ENCODE assay signal across 3 worm cellular contexts in genomic region chrX:14476625-14477257, ce11.
TF ChIP-seq lines count a peak whose summit lies in the region.

No protein-coding gene starts in this region.

TF ChIP-seq in whole organism, L1 larva, 84 proteins besides CTCF, POLR2A, EP300 and RAD21 (continued from another document and continues in another):
- TF ChIP-seq efl-1 (optimal IDR thresholded peaks at IDR 0.05; lab: Kevin White, UChicago) (peak in 1 of 2 experiments; percentile 19), efl-1 (GFP tag; optimal IDR thresholded peaks at IDR 0.05 in 1 of 2; lab: Kevin White, UChicago) (peak in 1 of 2 experiments; percentile 95), fos-1 (tag; optimal IDR thresholded peaks at IDR 0.05; lab: Kevin White, UChicago) (no peak), tbx-2 (tag; optimal IDR thresholded peaks at IDR 0.05; lab: Kevin White, UChicago) (peak; percentile 46), efl-3 (GFP tag; optimal IDR thresholded peaks at IDR 0.05; lab: Kevin White, UChicago) (no peak), C34B4.2 (tag; optimal IDR thresholded peaks at IDR 0.05; lab: Kevin White, UChicago) (no peak), snu-23 (GFP tag; optimal IDR thresholded peaks at IDR 0.05; lab: Kevin White, UChicago) (peak; percentile 63), elt-2 (tag; optimal IDR thresholded peaks at IDR 0.05; lab: Kevin White, UChicago) (peak; percentile 56), rnt-1 (tag; optimal IDR thresholded peaks at IDR 0.05; lab: Kevin White, UChicago) (peak; percentile 24), ets-5 (GFP tag; IDR thresholded peaks at IDR 0.05; lab: Robert Waterston, UW) (no peak), ceh-63 (GFP tag; optimal IDR thresholded peaks at IDR 0.05; lab: Kevin White, UChicago) (no peak), F16B12.6 (tag; optimal IDR thresholded peaks at IDR 0.05; lab: Kevin White, UChicago) (no peak), ceh-88 (GFP tag; IDR thresholded peaks at IDR 0.05; lab: Robert Waterston, UW) (no peak; the same call in 1 of the 2 replicates), fkh-8 (tag; optimal IDR thresholded peaks at IDR 0.05; lab: Kevin White, UChicago) (no peak), egl-13 (tag; optimal IDR thresholded peaks at IDR 0.05; lab: Kevin White, UChicago) (no peak), mef-2 (tag; optimal IDR thresholded peaks at IDR 0.05; lab: Kevin White, UChicago) (no peak), Y116A8C.19 (tag; optimal IDR thresholded peaks at IDR 0.05; lab: Kevin White, UChicago; ENCODE audit: borderline replicate concordance) (no peak), sptf-1 (tag; optimal IDR thresholded peaks at IDR 0.05; lab: Kevin White, UChicago) (no peak), lin-13 (GFP tag; optimal IDR thresholded peaks at IDR 0.05; lab: Kevin White, UChicago) (no peak), blmp-1 (tag; optimal IDR thresholded peaks at IDR 0.05; lab: Kevin White, UChicago) (no peak), fkh-4 (tag; optimal IDR thresholded peaks at IDR 0.05; lab: Kevin White, UChicago; ENCODE audit: borderline replicate concordance) (no peak), hlh-17 (GFP tag; optimal IDR thresholded peaks at IDR 0.05; lab: Kevin White, UChicago; ENCODE audit: borderline replicate concordance) (no peak), nhr-11 (tag; optimal IDR thresholded peaks at IDR 0.05; lab: Kevin White, UChicago) (no peak), nhr-47 (tag; optimal IDR thresholded peaks at IDR 0.05; lab: Kevin White, UChicago) (peak; percentile 71), unc-30 (tag; optimal IDR thresholded peaks at IDR 0.05; lab: Kevin White, UChicago) (no peak), mab-9 (GFP tag; IDR thresholded peaks at IDR 0.05; lab: Robert Waterston, UW) (no peak), grh-1 (GFP tag; IDR thresholded peaks at IDR 0.05; lab: Robert Waterston, UW) (peak; percentile 45; the same call in 1 of the 2 replicates), ceh-82 (tag; optimal IDR thresholded peaks at IDR 0.05; lab: Kevin White, UChicago) (peak; percentile 38 to 57 (median 46)), vab-15 (tag; optimal IDR thresholded peaks at IDR 0.05; lab: Kevin White, UChicago) (no peak), sup-37 (GFP tag; optimal IDR thresholded peaks at IDR 0.05; lab: Kevin White, UChicago) (no peak), alr-1 (tag; optimal IDR thresholded peaks at IDR 0.05; lab: Kevin White, UChicago; ENCODE audit: borderline replicate concordance) (no peak), skn-1 (tag; optimal IDR thresholded peaks at IDR 0.05; lab: Kevin White, UChicago) (peak; percentile 83), pag-3 (tag; optimal IDR thresholded peaks at IDR 0.05; lab: Kevin White, UChicago; ENCODE audit: borderline replicate concordance, insufficient read depth) (no peak), hlh-4 (tag; optimal IDR thresholded peaks at IDR 0.05; lab: Kevin White, UChicago) (no peak), swsn-7 (tag; optimal IDR thresholded peaks at IDR 0.05; lab: Kevin White, UChicago) (peak; percentile 54), dpl-1 (GFP tag; optimal IDR thresholded peaks at IDR 0.05; lab: Kevin White, UChicago) (peak in 2 of 3 experiments; percentile 15 to 30), zip-4 (GFP tag; optimal IDR thresholded peaks at IDR 0.05; lab: Kevin White, UChicago) (peak; percentile 98), lin-35 (GFP tag; optimal IDR thresholded peaks at IDR 0.05; lab: Kevin White, UChicago) (peak in 1 of 2 experiments; percentile 66), lir-3 (tag; optimal IDR thresholded peaks at IDR 0.05; lab: Kevin White, UChicago; ENCODE audit: poor library complexity) (no peak), tlp-1 (tag; optimal IDR thresholded peaks at IDR 0.05; lab: Kevin White, UChicago) (no peak), sox-4 (tag; optimal IDR thresholded peaks at IDR 0.05; lab: Kevin White, UChicago) (no peak), ama-1 (optimal IDR thresholded peaks at IDR 0.05; lab: Kevin White, UChicago) (no peak), mep-1 (tag; optimal IDR thresholded peaks at IDR 0.05; lab: Kevin White, UChicago) (no peak)

TF ChIP-seq in whole organism, L4 larva, 104 proteins besides CTCF, POLR2A, EP300 and RAD21 (continued from another document and continues in another):
- no peak for TF ChIP-seq zfp-2 (tag; optimal IDR thresholded peaks at IDR 0.05; lab: Kevin White, UChicago)
- TF ChIP-seq set-16 (GFP tag; IDR thresholded peaks at IDR 0.05; lab: Robert Waterston, UW), result no peak
- TF ChIP-seq skn-1 (tag; optimal IDR thresholded peaks at IDR 0.05; lab: Kevin White, UChicago), result no peak
- TF ChIP-seq gei-8 (GFP tag; optimal IDR thresholded peaks at IDR 0.05; lab: Kevin White, UChicago), result no peak
- peak; percentile 59 for TF ChIP-seq rbr-2 (tag; optimal IDR thresholded peaks at IDR 0.05; lab: Kevin White, UChicago)
- TF ChIP-seq dve-1 (tag; optimal IDR thresholded peaks at IDR 0.05; lab: Kevin White, UChicago; ENCODE audit: insufficient read depth), result no peak
- TF ChIP-seq Y48G9A.11 (GFP tag; IDR thresholded peaks at IDR 0.05; lab: Robert Waterston, UW), result no peak
- no peak for TF ChIP-seq mes-2 (tag; optimal IDR thresholded peaks at IDR 0.05; lab: Kevin White, UChicago; ENCODE audit: poor library complexity, severe bottlenecking)
- TF ChIP-seq pqm-1 (tag; optimal IDR thresholded peaks at IDR 0.05; lab: Kevin White, UChicago), result no peak
- TF ChIP-seq hif-1 (tag; optimal IDR thresholded peaks at IDR 0.05; lab: Kevin White, UChicago), result no peak
- no peak for TF ChIP-seq lsy-2 (tag; optimal IDR thresholded peaks at IDR 0.05; lab: Kevin White, UChicago)
- no peak for TF ChIP-seq egl-27 (tag; optimal IDR thresholded peaks at IDR 0.05; lab: Kevin White, UChicago)
- TF ChIP-seq nhr-77 (tag; optimal IDR thresholded peaks at IDR 0.05; lab: Kevin White, UChicago), result no peak
- TF ChIP-seq lin-13 (GFP tag; optimal IDR thresholded peaks at IDR 0.05; lab: Kevin White, UChicago), result peak; percentile 11
- TF ChIP-seq tag-97 (GFP tag; IDR thresholded peaks at IDR 0.05; lab: Robert Waterston, UW), result 0 out of 2 replicates have a peak, but pooled peaks have one; percentile 47
- peak; percentile 85 for TF ChIP-seq aha-1 (tag; lab: Kevin White, UChicago)
- TF ChIP-seq hlh-30 (tag; optimal IDR thresholded peaks at IDR 0.05; lab: Kevin White, UChicago; ENCODE audit: insufficient read depth), result peak; percentile 61
- TF ChIP-seq F44E2.7 (GFP tag; IDR thresholded peaks at IDR 0.05; lab: Robert Waterston, UW), result 0 out of 2 replicates have a peak, but pooled peaks have one; percentile 12
- no peak; the same call in 1 of the 2 replicates for TF ChIP-seq zfp-3 (GFP tag; conservative IDR thresholded peaks at IDR 0.05; lab: Robert Waterston, UW)
- peak; percentile 23 for TF ChIP-seq T20F7.1 (GFP tag; optimal IDR thresholded peaks at IDR 0.05; lab: Kevin White, UChicago)
- no peak for TF ChIP-seq nhr-11 (tag; optimal IDR thresholded peaks at IDR 0.05; lab: Kevin White, UChicago)
- peak; percentile 61; the same call in 1 of the 2 replicates for TF ChIP-seq php-3 (GFP tag; IDR thresholded peaks at IDR 0.05; lab: Robert Waterston, UW)
- no peak for TF ChIP-seq Y75B8A.6 (GFP tag; IDR thresholded peaks at IDR 0.05; lab: Robert Waterston, UW)
- no peak for TF ChIP-seq nhr-76 (tag; optimal IDR thresholded peaks at IDR 0.05; lab: Kevin White, UChicago)
- 0 out of 2 replicates have a peak, but pooled peaks have one; percentile 12 for TF ChIP-seq daf-19 (GFP tag; conservative IDR thresholded peaks at IDR 0.05; lab: Robert Waterston, UW)
- peak; percentile 59; the same call in 1 of the 2 replicates for TF ChIP-seq dmd-8 (GFP tag; IDR thresholded peaks at IDR 0.05; lab: Robert Waterston, UW)
- peak in 1 of 2 experiments; percentile 1 for TF ChIP-seq mdl-1 (tag; optimal IDR thresholded peaks at IDR 0.05; lab: Kevin White, UChicago)
- TF ChIP-seq dmd-6 (GFP tag; IDR thresholded peaks at IDR 0.05; lab: Robert Waterston, UW), result peak; percentile 63
- no peak for TF ChIP-seq ama-1 (optimal IDR thresholded peaks at IDR 0.05; lab: Kevin White, UChicago)
- TF ChIP-seq ztf-7 (tag; optimal IDR thresholded peaks at IDR 0.05; lab: Kevin White, UChicago), result peak; percentile 92
- TF ChIP-seq ceh-32 (tag; optimal IDR thresholded peaks at IDR 0.05; lab: Kevin White, UChicago; ENCODE audit: poor library complexity), result no peak
- peak; percentile 88 for TF ChIP-seq duxl-1 (tag; optimal IDR thresholded peaks at IDR 0.05; lab: Kevin White, UChicago; ENCODE audit: poor library complexity)
- TF ChIP-seq ceh-44 (GFP tag; IDR thresholded peaks at IDR 0.05; lab: Robert Waterston, UW), result no peak
- no peak for TF ChIP-seq zag-1 (tag; optimal IDR thresholded peaks at IDR 0.05; lab: Kevin White, UChicago)
- no peak for TF ChIP-seq lin-1 (GFP tag; IDR thresholded peaks at IDR 0.05; lab: Robert Waterston, UW)
- no peak for TF ChIP-seq unc-130 (GFP tag; optimal IDR thresholded peaks at IDR 0.05; lab: Kevin White, UChicago)
- no peak for TF ChIP-seq fos-1 (tag; optimal IDR thresholded peaks at IDR 0.05; lab: Kevin White, UChicago)
- no peak; the same call in 1 of the 2 replicates for TF ChIP-seq egl-43 (GFP tag; IDR thresholded peaks at IDR 0.05; lab: Robert Waterston, UW)
- TF ChIP-seq jun-1 (tag; optimal IDR thresholded peaks at IDR 0.05; lab: Kevin White, UChicago), result no peak
- TF ChIP-seq mxl-3 (GFP tag; optimal IDR thresholded peaks at IDR 0.05; lab: Kevin White, UChicago), result peak; percentile 36
- TF ChIP-seq nhr-237 (tag; optimal IDR thresholded peaks at IDR 0.05; lab: Kevin White, UChicago), result no peak
- TF ChIP-seq lin-15B (tag; optimal IDR thresholded peaks at IDR 0.05; lab: Kevin White, UChicago), result no peak
- no peak for TF ChIP-seq daf-12 (tag; optimal IDR thresholded peaks at IDR 0.05; lab: Kevin White, UChicago)
- TF ChIP-seq dmd-9 (GFP tag; IDR thresholded peaks at IDR 0.05; lab: Robert Waterston, UW), result peak; percentile 56; the same call in 1 of the 2 replicates
- TF ChIP-seq nhr-42 (GFP tag; IDR thresholded peaks at IDR 0.05; lab: Robert Waterston, UW), result 0 out of 2 replicates have a peak, but pooled peaks have one; percentile 57
- TF ChIP-seq ZK546.5 (tag; optimal IDR thresholded peaks at IDR 0.05; lab: Kevin White, UChicago), result no peak

TF ChIP-seq in whole organism, young adult, 124 proteins besides CTCF, POLR2A, EP300 and RAD21 (continued from another document):
- TF ChIP-seq Y79H2A.3 (GFP tag; conservative IDR thresholded peaks at IDR 0.05; lab: Robert Waterston, UW) (no peak), rpc-1 (optimal IDR thresholded peaks at IDR 0.05; lab: Kevin White, UChicago) (peak; percentile 65), rpc-1 (tag; optimal IDR thresholded peaks at IDR 0.05; lab: Kevin White, UChicago) (peak; percentile 55), F52B5.7 (tag; optimal IDR thresholded peaks at IDR 0.05; lab: Kevin White, UChicago) (no peak), ccch-3 (GFP tag; optimal IDR thresholded peaks at IDR 0.05; lab: Kevin White, UChicago) (no peak), lsy-27 (tag; optimal IDR thresholded peaks at IDR 0.05; lab: Kevin White, UChicago; ENCODE audit: borderline replicate concordance, insufficient read depth) (no peak), madf-10 (tag; optimal IDR thresholded peaks at IDR 0.05; lab: Kevin White, UChicago) (no peak), T26A5.8 (tag; optimal IDR thresholded peaks at IDR 0.05; lab: Kevin White, UChicago) (no peak), ztf-18 (tag; optimal IDR thresholded peaks at IDR 0.05; lab: Kevin White, UChicago) (peak; percentile 39), mcd-1 (GFP tag; IDR thresholded peaks at IDR 0.05; lab: Robert Waterston, UW) (no peak; the same call in 1 of the 2 replicates), F22D6.2 (tag; optimal IDR thresholded peaks at IDR 0.05; lab: Kevin White, UChicago) (peak; percentile 59), dpff-1 (tag; optimal IDR thresholded peaks at IDR 0.05; lab: Kevin White, UChicago) (no peak), hmg-20 (GFP tag; IDR thresholded peaks at IDR 0.05; lab: Robert Waterston, UW) (0 out of 2 replicates have a peak, but pooled peaks have one; percentile 17), lin-54 (GFP tag; optimal IDR thresholded peaks at IDR 0.05; lab: Kevin White, UChicago) (no peak), dox-1 (GFP tag; IDR thresholded peaks at IDR 0.05; lab: Robert Waterston, UW) (no peak; the same call in 1 of the 2 replicates), sdz-38 (tag; optimal IDR thresholded peaks at IDR 0.05; lab: Kevin White, UChicago) (no peak), F49E8.2 (tag; optimal IDR thresholded peaks at IDR 0.05; lab: Kevin White, UChicago; ENCODE audit: insufficient read depth) (no peak), ZK185.1 (tag; optimal IDR thresholded peaks at IDR 0.05; lab: Kevin White, UChicago; ENCODE audit: poor library complexity, severe bottlenecking) (peak; percentile 94), nhr-27 (tag; optimal IDR thresholded peaks at IDR 0.05; lab: Kevin White, UChicago) (peak; percentile 39), lin-40 (tag; optimal IDR thresholded peaks at IDR 0.05; lab: Kevin White, UChicago) (peak; percentile 81), madf-6 (GFP tag; IDR thresholded peaks at IDR 0.05; lab: Robert Waterston, UW) (no peak), ztf-28 (GFP tag; IDR thresholded peaks at IDR 0.05; lab: Robert Waterston, UW) (no peak), B0035.1 (tag; optimal IDR thresholded peaks at IDR 0.05; lab: Kevin White, UChicago) (no peak), akir-1 (GFP tag; optimal IDR thresholded peaks at IDR 0.05; lab: Kevin White, UChicago) (no peak), sea-2 (GFP tag; IDR thresholded peaks at IDR 0.05; lab: Robert Waterston, UW) (no peak), die-1 (tag; optimal IDR thresholded peaks at IDR 0.05; lab: Kevin White, UChicago) (no peak), nhr-120 (GFP tag; IDR thresholded peaks at IDR 0.05; lab: Robert Waterston, UW) (0 out of 2 replicates have a peak, but pooled peaks have one; percentile 71), cebp-1 (GFP tag; IDR thresholded peaks at IDR 0.05; lab: Robert Waterston, UW) (peak; percentile 99), cebp-1 (tag; optimal IDR thresholded peaks at IDR 0.05; lab: Kevin White, UChicago) (peak; percentile 100), K11D2.4 (GFP tag; IDR thresholded peaks at IDR 0.05; lab: Robert Waterston, UW) (peak; percentile 53; the same call in 1 of the 2 replicates), hmg-1.2 (GFP tag; IDR thresholded peaks at IDR 0.05; lab: Robert Waterston, UW) (peak; percentile 59), ztf-25 (GFP tag; IDR thresholded peaks at IDR 0.05; lab: Robert Waterston, UW) (no peak), tlf-1 (GFP tag; optimal IDR thresholded peaks at IDR 0.05; lab: Kevin White, UChicago) (no peak), nhr-80 (tag; optimal IDR thresholded peaks at IDR 0.05; lab: Kevin White, UChicago) (peak; percentile 14), hrde-1 (tag; optimal IDR thresholded peaks at IDR 0.05; lab: Kevin White, UChicago; ENCODE audit: borderline replicate concordance) (no peak), nhr-179 (tag; optimal IDR thresholded peaks at IDR 0.05; lab: Kevin White, UChicago) (no peak), B0336.3 (GFP tag; IDR thresholded peaks at IDR 0.05; lab: Robert Waterston, UW) (0 out of 2 replicates have a peak, but pooled peaks have one; percentile 34), ets-4 (GFP tag; optimal IDR thresholded peaks at IDR 0.05; lab: Kevin White, UChicago) (no peak), mes-4 (tag; optimal IDR thresholded peaks at IDR 0.05; lab: Kevin White, UChicago) (no peak), bed-2 (GFP tag; IDR thresholded peaks at IDR 0.05; lab: Robert Waterston, UW) (no peak), Y56A3A.18 (GFP tag; IDR thresholded peaks at IDR 0.05; lab: Robert Waterston, UW) (peak; percentile 60; the same call in 1 of the 2 replicates), C06A6.2 (GFP tag; conservative IDR thresholded peaks at IDR 0.05; lab: Robert Waterston, UW) (0 out of 2 replicates have a peak, but pooled peaks have one; percentile 10), ceh-91 (GFP tag; IDR thresholded peaks at IDR 0.05; lab: Robert Waterston, UW) (no peak), unc-130 (GFP tag; optimal IDR thresholded peaks at IDR 0.05; lab: Kevin White, UChicago) (no peak), F10E7.11 (tag; optimal IDR thresholded peaks at IDR 0.05; lab: Kevin White, UChicago) (no peak), ztf-26 (tag; optimal IDR thresholded peaks at IDR 0.05; lab: Kevin White, UChicago) (peak; percentile 49), T07F8.4 (tag; optimal IDR thresholded peaks at IDR 0.05; lab: Kevin White, UChicago) (no peak), egl-44 (GFP tag; IDR thresholded peaks at IDR 0.05; lab: Robert Waterston, UW) (peak; percentile 28; the same call in 1 of the 2 replicates), madf-8 (GFP tag; conservative IDR thresholded peaks at IDR 0.05; lab: Robert Waterston, UW) (no peak)
